Worm (Caenorhabditis elegans): ENCODE results near the gene M03F8.5.

DNA sequence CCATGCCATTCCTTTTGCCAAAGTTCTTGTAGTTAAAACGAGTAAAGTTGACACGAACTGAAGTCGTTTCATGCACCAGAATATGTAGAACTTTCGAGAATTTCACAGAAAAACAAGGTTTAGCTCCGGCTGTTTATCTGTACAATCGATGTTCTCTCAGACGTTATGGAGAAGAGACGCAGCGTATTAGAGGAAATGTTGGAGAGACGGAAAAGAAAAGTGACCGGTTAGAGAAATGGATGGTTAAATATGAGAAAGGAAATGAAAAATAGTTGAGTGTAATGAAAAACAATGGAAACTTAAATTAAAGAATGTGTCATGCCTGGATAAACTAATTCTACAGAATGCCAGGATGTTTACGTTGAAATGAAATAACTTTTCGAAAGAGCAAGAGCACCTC is 27.1 kb upstream of the M03F8.5 start, which contains the start of gene pcm-1:
- TF ChIP-seq hlh-6 (tag; optimal IDR thresholded peaks at IDR 0.05) (no peak), nhr-11 (tag; optimal IDR thresholded peaks at IDR 0.05) (no peak), fkh-10 (GFP tag; optimal IDR thresholded peaks at IDR 0.05) (no peak), ama-1 (optimal IDR thresholded peaks at IDR 0.05) (no peak), ceh-22 (tag; optimal IDR thresholded peaks at IDR 0.05) (no peak), K09A11.1 (tag; optimal IDR thresholded peaks at IDR 0.05; ENCODE audit: insufficient read depth) (no peak), syd-9 (tag; optimal IDR thresholded peaks at IDR 0.05) (no peak), ceh-30 (tag; optimal IDR thresholded peaks at IDR 0.05) (no peak), dve-1 (tag; optimal IDR thresholded peaks at IDR 0.05) (no peak)
